Fruit fly (Drosophila melanogaster) whole organism, wandering third instar larva: ENCODE data around the gene Femcoat.

ENCODE experiments used
- Abd-B ChIP-seq: fragments of >200 bp; optimal IDR thresholded peaks from 2 replicates; lab custom pipeline; 2017; ENCODE audit warnings: missing biosample characterization, missing genetic modification characterization
- CrebA ChIP-seq: fragments of 200-800 bp; sonication (Bioruptor generic); optimal IDR thresholded peaks from 2 replicates; lab custom pipeline; 2016; ENCODE audit warnings: missing biosample characterization, mild to moderate bottlenecking, missing genetic modification characterization, borderline replicate concordance
- Dfd ChIP-seq: fragments of >200 bp; optimal IDR thresholded peaks from 2 replicates; lab custom pipeline; 2017; ENCODE audit warnings: missing biosample characterization, missing genetic modification characterization
- HLH106 ChIP-seq: fragments of 200-800 bp; optimal IDR thresholded peaks from 3 replicates; lab custom pipeline; 2019; ENCODE audit warnings: missing biosample characterization, mild to moderate bottlenecking, missing genetic modification characterization, moderate library complexity
- Hr78 ChIP-seq: fragments of >200 bp; optimal IDR thresholded peaks from 2 replicates; lab custom pipeline; 2017; ENCODE audit warnings: missing biosample characterization, missing genetic modification characterization
- Myc ChIP-seq: fragments of >200 bp; optimal IDR thresholded peaks from 2 replicates; lab custom pipeline; 2017
- Rel ChIP-seq, 2 experiments: fragments of 200-800 bp; sonication (Bioruptor generic) in 1 of 2; optimal IDR thresholded peaks; 2 replicates in 1 of 2; 3 replicates in 1 of 2; lab custom pipeline; 2016 to 2019; ENCODE audit warnings: mild to moderate bottlenecking in 2 of 2, missing biosample characterization in 2 of 2, missing genetic modification characterization in 2 of 2, moderate library complexity in 1 of 2
- Vsx2 ChIP-seq: fragments of 200-300, 225-300 bp; sonication (Bioruptor generic); optimal IDR thresholded peaks from 2 replicates; lab custom pipeline; 2018; ENCODE audit warnings: missing biosample characterization, missing genetic modification characterization; ENCODE audit not compliant: partially characterized antibody
- dl ChIP-seq, 2 experiments: fragments of 175-275, 200-275 bp in 1 of 2; fragments of 200-275 bp in 1 of 2; sonication (Bioruptor generic); optimal IDR thresholded peaks; lab custom pipeline; 2018; ENCODE audit warnings: mild to moderate bottlenecking in 2 of 2, missing biosample characterization in 2 of 2, missing genetic modification characterization in 2 of 2, moderate library complexity in 2 of 2; ENCODE audit not compliant: partially characterized antibody in 2 of 2, insufficient read depth in 1 of 2
- h ChIP-seq: fragments of 200-800 bp; sonication (Bioruptor generic); optimal IDR thresholded peaks from 3 replicates; lab custom pipeline; 2016; ENCODE audit warnings: missing biosample characterization, mild to moderate bottlenecking, missing genetic modification characterization
- jim ChIP-seq: fragments of 175-275, 200-325 bp; sonication (Bioruptor generic); optimal IDR thresholded peaks from 2 replicates; lab custom pipeline; 2016; ENCODE audit warnings: missing biosample characterization, mild to moderate bottlenecking, missing genetic modification characterization
- psq ChIP-seq: fragments of 200-800 bp; sonication (Bioruptor generic); optimal IDR thresholded peaks from 3 replicates; lab custom pipeline; 2017; ENCODE audit warnings: missing biosample characterization, mild to moderate bottlenecking, missing genetic modification characterization, moderate library complexity
- usp ChIP-seq: fragments of >200 bp; optimal IDR thresholded peaks from 2 replicates; lab custom pipeline; 2017; ENCODE audit warnings: missing biosample characterization, missing genetic modification characterization

DNA sequence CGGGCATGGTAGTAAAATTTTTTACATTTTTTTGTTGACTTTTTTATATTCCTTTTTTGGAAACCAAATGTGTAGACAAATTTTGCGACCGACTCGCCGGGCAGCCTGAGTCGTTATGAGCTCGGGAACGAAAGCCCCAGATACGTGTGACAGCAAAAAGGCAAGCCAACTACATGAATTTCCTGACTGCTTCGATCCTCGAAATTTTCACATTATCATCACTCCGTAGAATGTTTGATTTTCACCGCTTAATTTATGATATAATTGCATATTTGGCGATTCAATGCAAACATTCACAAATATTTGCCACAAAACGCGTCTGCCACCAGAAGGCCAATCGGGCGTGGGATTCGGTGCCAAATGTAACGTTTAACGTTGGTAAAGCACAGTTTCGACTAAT is 34.3 kb upstream of the Femcoat start, which contains the start of gene CG15577:
- no peak for TF ChIP-seq h (GFP tag; lab: Kevin White, UChicago)
- TF ChIP-seq Abd-B (GFP tag; lab: Kevin White, UChicago), result no peak
- TF ChIP-seq Rel (GFP tag; optimal IDR thresholded peaks at IDR 0.05; lab: Kevin White, UChicago), result no peak
- TF ChIP-seq Rel (tag; optimal IDR thresholded peaks at IDR 0.05; lab: Kevin White, UChicago), result no peak
- TF ChIP-seq HLH106 (tag; lab: Kevin White, UChicago), result no peak
- no peak for TF ChIP-seq Dfd (GFP tag; lab: Kevin White, UChicago)
- no peak for TF ChIP-seq usp (GFP tag; lab: Kevin White, UChicago)
- TF ChIP-seq jim (GFP tag; lab: Kevin White, UChicago), result no peak
- no peak for TF ChIP-seq Hr78 (GFP tag; lab: Kevin White, UChicago)
- TF ChIP-seq dl (GFP tag; optimal IDR thresholded peaks at IDR 0.05; lab: Kevin White, UChicago; ENCODE audit: insufficient read depth in 1 of 2, partially characterized antibody in 2 of 2), result no peak
- no peak for TF ChIP-seq Vsx2
- TF ChIP-seq Myc, result no peak
- no peak for TF ChIP-seq psq (GFP tag; lab: Kevin White, UChicago)
- no peak for TF ChIP-seq CrebA (GFP tag; lab: Kevin White, UChicago)
